Worm (Caenorhabditis elegans) whole organism, mixed stage, embryonic: Measurements from ENCODE around the gene lron-14.

Source experiments
- blmp-1 ChIP-seq: fragments of 150-350 bp; optimal IDR thresholded peaks from 2 replicates; lab custom pipeline; 2014; ENCODE audit warnings: missing biosample characterization, missing genetic modification characterization
- hlh-1 ChIP-seq: fragments of 150-350 bp; optimal IDR thresholded peaks from 2 replicates; lab custom pipeline; 2014; ENCODE audit warnings: missing biosample characterization, missing genetic modification reagents, missing genetic modification characterization
- mep-1 ChIP-seq: fragments of 150-350 bp; optimal IDR thresholded peaks from 2 replicates; lab custom pipeline; 2017; ENCODE audit warnings: missing biosample characterization, missing genetic modification reagents, missing genetic modification characterization, inconsistent platforms
- nhr-12 ChIP-seq: fragments of 150-350 bp; optimal IDR thresholded peaks from 2 replicates; lab custom pipeline; 2014; ENCODE audit warnings: missing biosample characterization, missing genetic modification characterization
- nhr-237 ChIP-seq: fragments of 150-350 bp; optimal IDR thresholded peaks from 2 replicates; lab custom pipeline; 2014; ENCODE audit warnings: missing biosample characterization, missing genetic modification characterization
- pha-4 ChIP-seq: fragments of 150-350 bp; optimal IDR thresholded peaks from 2 replicates; lab custom pipeline; 2018; ENCODE audit warnings: missing biosample characterization, missing genetic modification reagents, missing genetic modification characterization
- unc-39 ChIP-seq: fragments of 150-350 bp; optimal IDR thresholded peaks from 2 replicates; lab custom pipeline; 2014; ENCODE audit warnings: missing biosample characterization, missing genetic modification characterization
- unc-62 ChIP-seq: fragments of 150-350 bp; optimal IDR thresholded peaks from 2 replicates; lab custom pipeline; 2014; ENCODE audit warnings: missing biosample characterization, missing genetic modification reagents, missing genetic modification characterization

DNA sequence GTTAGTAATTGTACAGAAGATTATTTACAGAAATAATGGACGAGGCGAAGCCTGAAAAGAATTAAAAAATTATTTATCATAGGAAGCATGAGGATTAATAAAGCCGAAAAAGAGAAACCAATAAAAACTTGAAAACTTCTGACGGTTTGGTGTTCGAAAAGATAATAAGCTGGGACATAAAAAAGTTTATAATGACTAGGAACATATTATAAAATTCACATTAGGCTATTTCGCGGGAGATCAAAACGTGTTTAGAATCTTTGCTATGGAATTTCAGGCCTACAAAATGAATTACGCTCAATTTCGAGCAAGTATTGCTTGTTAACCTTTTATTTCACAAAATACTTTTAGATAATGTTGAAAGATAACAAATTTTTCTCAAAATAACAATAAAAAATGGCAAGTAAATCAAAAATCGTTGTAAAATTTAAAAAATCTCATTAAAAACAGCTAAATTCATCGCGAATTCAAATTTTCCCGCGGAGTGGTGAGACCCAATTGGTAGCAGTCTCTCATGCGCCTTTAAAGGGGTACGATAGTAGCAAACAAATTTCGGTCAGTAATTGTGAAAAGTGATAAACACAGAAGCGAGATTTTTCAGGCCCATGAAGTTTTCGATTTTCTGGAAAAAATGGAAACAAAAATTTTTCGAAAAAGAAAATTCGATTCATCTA lies 22.5 kb upstream of the lron-14 start, which contains the start of gene trcs-1:
- TF ChIP-seq nhr-12 (tag; lab: Kevin White, UChicago) (no peak), nhr-237 (no peak), mep-1 (no peak), unc-39 (no peak), hlh-1 (tag; lab: Kevin White, UChicago) (no peak), pha-4 (no peak), unc-62 (GFP tag; lab: Kevin White, UChicago) (no peak), blmp-1 (no peak)
